Fruit fly (Drosophila melanogaster) whole organism, embryonic: ENCODE measurements around the gene CG31176.

Experiments
- ATbp ChIP-seq: fragments of 200-800 bp; sonication (Bioruptor generic); optimal IDR thresholded peaks from 2 replicates; lab custom pipeline; 2017; ENCODE audit warnings: missing biosample characterization, mild to moderate bottlenecking, missing genetic modification characterization, missing genetic modification reagents
- Ada2b ChIP-seq: fragments of 200-800 bp; sonication (Bioruptor generic); IDR thresholded peaks from 2 replicates; pipeline ENCODE4 v1.3.6; 2022; ENCODE audit warnings: missing biosample characterization, missing genetic modification characterization
- Antp ChIP-seq: fragments of 200-800 bp; sonication (Bioruptor generic); optimal IDR thresholded peaks from 3 replicates; lab custom pipeline; 2016; ENCODE audit warnings: missing biosample characterization, missing genetic modification characterization
- Blimp-1 ChIP-seq: fragments of 200-800 bp; sonication (Bioruptor generic); optimal IDR thresholded peaks from 3 replicates; lab custom pipeline; 2018; ENCODE audit warnings: missing biosample characterization, missing genetic modification characterization, mild to moderate bottlenecking, moderate library complexity, missing genetic modification reagents
- CG1024 ChIP-seq: fragments of 200-800 bp; sonication (Bioruptor generic); IDR thresholded peaks from 2 replicates; pipeline ENCODE4 v1.3.6; 2022; ENCODE audit warnings: missing biosample characterization, missing genetic modification characterization
- CG10321 ChIP-seq: fragments of 200-800 bp; sonication (Bioruptor generic); IDR thresholded peaks from 2 replicates; pipeline ENCODE4 v1.3.6; 2022; ENCODE audit warnings: missing biosample characterization, missing genetic modification characterization
- CG10959 ChIP-seq: fragments of 200-800 bp; sonication (Bioruptor generic); IDR thresholded peaks from 2 replicates; pipeline ENCODE4 v1.3.6; 2022; ENCODE audit warnings: missing biosample characterization, missing genetic modification characterization
- CG11723 ChIP-seq: fragments of 200-800 bp; sonication (Bioruptor generic); optimal IDR thresholded peaks from 2 replicates; lab custom pipeline; 2017; ENCODE audit warnings: missing biosample characterization, mild to moderate bottlenecking, missing genetic modification characterization
- CG13123 ChIP-seq: fragments of 200-800 bp; sonication (Bioruptor generic); optimal IDR thresholded peaks from 2 replicates; lab custom pipeline; 2016; ENCODE audit warnings: missing biosample characterization, missing genetic modification characterization
- CG13287 ChIP-seq: fragments of 200-800 bp; sonication (Bioruptor generic); IDR thresholded peaks from 2 replicates; pipeline ENCODE4 v1.3.6; 2022; ENCODE audit warnings: missing biosample characterization, missing genetic modification characterization; ENCODE audit not compliant: partially characterized antibody
- CG14667 ChIP-seq: fragments of 200-800 bp; sonication (Bioruptor generic); IDR thresholded peaks from 2 replicates; pipeline ENCODE4 v1.3.6; 2022; ENCODE audit warnings: missing biosample characterization, missing genetic modification characterization
- CG15011 ChIP-seq: fragments of 200-800 bp; sonication (Bioruptor generic); optimal IDR thresholded peaks from 3 replicates; lab custom pipeline; 2018; ENCODE audit warnings: missing biosample characterization, mild to moderate bottlenecking, missing genetic modification characterization
- CG15479 ChIP-seq: fragments of 200-800 bp; sonication (Bioruptor generic); optimal IDR thresholded peaks from 3 replicates; lab custom pipeline; 2019; ENCODE audit warnings: missing biosample characterization, mild to moderate bottlenecking, missing genetic modification characterization, moderate library complexity
- CG1832 ChIP-seq: fragments of 200-800 bp; sonication (Bioruptor generic); optimal IDR thresholded peaks from 2 replicates; lab custom pipeline; 2017; ENCODE audit warnings: missing biosample characterization, mild to moderate bottlenecking, missing genetic modification characterization, inconsistent platforms
- CG18619 ChIP-seq: fragments of 200-800 bp; sonication (Bioruptor generic); optimal IDR thresholded peaks from 3 replicates; lab custom pipeline; 2017; ENCODE audit warnings: missing biosample characterization, mild to moderate bottlenecking, missing genetic modification characterization
- CG31388 ChIP-seq: fragments of 200-800 bp; sonication (Bioruptor generic); optimal IDR thresholded peaks from 2 replicates; lab custom pipeline; 2016; ENCODE audit warnings: missing biosample characterization, missing genetic modification characterization
- CG31441 ChIP-seq: fragments of 200-800 bp; sonication (Bioruptor generic); IDR thresholded peaks from 2 replicates; pipeline ENCODE4 v1.3.6; 2022; ENCODE audit warnings: missing biosample characterization, missing genetic modification characterization
- CG33213 ChIP-seq: fragments of 200-800 bp; sonication (Bioruptor generic); optimal IDR thresholded peaks from 3 replicates; lab custom pipeline; 2016; ENCODE audit warnings: missing biosample characterization, missing genetic modification characterization
- CG3838 ChIP-seq: fragments of 200-800 bp; sonication (Bioruptor generic); optimal IDR thresholded peaks from 3 replicates; lab custom pipeline; 2016; ENCODE audit warnings: missing biosample characterization, missing genetic modification characterization
- CG6765 ChIP-seq: fragments of 200-800 bp; sonication (Bioruptor generic); optimal IDR thresholded peaks from 3 replicates; lab custom pipeline; 2017; ENCODE audit warnings: missing biosample characterization, mild to moderate bottlenecking, missing genetic modification characterization
- CG7556 ChIP-seq: fragments of 200-800 bp; sonication (Bioruptor generic); optimal IDR thresholded peaks from 2 replicates; lab custom pipeline; 2017; ENCODE audit warnings: missing biosample characterization, mild to moderate bottlenecking, missing genetic modification characterization
- CG8944 ChIP-seq: fragments of 200-800 bp; sonication (Bioruptor generic); optimal IDR thresholded peaks from 3 replicates; lab custom pipeline; 2016; ENCODE audit warnings: missing biosample characterization, missing genetic modification characterization
- Ets97D ChIP-seq: fragments of 200-800 bp; sonication (Bioruptor generic); optimal IDR thresholded peaks from 3 replicates; lab custom pipeline; 2016; ENCODE audit warnings: missing biosample characterization, missing genetic modification characterization
- HLHmδ ChIP-seq: fragments of 200-800 bp; sonication (Bioruptor generic); optimal IDR thresholded peaks from 2 replicates; lab custom pipeline; 2018; ENCODE audit warnings: missing biosample characterization, mild to moderate bottlenecking, missing genetic modification characterization, moderate library complexity
- Lpt ChIP-seq: fragments of >200 bp; optimal IDR thresholded peaks from 2 replicates; lab custom pipeline; 2018; ENCODE audit warnings: missing biosample characterization, missing genetic modification characterization
- MTF-1 ChIP-seq: fragments of 200-800 bp; sonication (Bioruptor generic); optimal IDR thresholded peaks from 2 replicates; lab custom pipeline; 2018; ENCODE audit warnings: missing biosample characterization, mild to moderate bottlenecking, missing genetic modification characterization, borderline replicate concordance
- Mad ChIP-seq: fragments of 200-800 bp; sonication (Bioruptor generic); optimal IDR thresholded peaks from 2 replicates; lab custom pipeline; 2016; ENCODE audit warnings: missing biosample characterization, missing genetic modification characterization
- Myb ChIP-seq: fragments of 200-800 bp; sonication (Bioruptor generic); optimal IDR thresholded peaks from 2 replicates; lab custom pipeline; 2016; ENCODE audit warnings: missing biosample characterization, missing genetic modification characterization
- Nf-YB ChIP-seq: fragments of 200-800 bp; sonication (Bioruptor generic); optimal IDR thresholded peaks from 3 replicates; lab custom pipeline; 2019; ENCODE audit warnings: missing biosample characterization, mild to moderate bottlenecking, missing genetic modification characterization, moderate library complexity
- Optix ChIP-seq: fragments of 200-800 bp; sonication (Bioruptor generic); IDR thresholded peaks from 3 replicates; pipeline ENCODE4 v1.3.6; 2022; ENCODE audit warnings: missing biosample characterization, missing genetic modification characterization
- Vsx1 ChIP-seq: fragments of 200-800 bp; sonication (Bioruptor generic); optimal IDR thresholded peaks from 2 replicates; lab custom pipeline; 2017; ENCODE audit warnings: missing biosample characterization, mild to moderate bottlenecking, missing genetic modification characterization, missing genetic modification reagents
- YL-1 ChIP-seq: fragments of 200-800 bp; sonication (Bioruptor generic); optimal IDR thresholded peaks from 3 replicates; lab custom pipeline; 2017; ENCODE audit warnings: missing biosample characterization, mild to moderate bottlenecking, missing genetic modification characterization
- abd-A ChIP-seq: fragments of 200-800 bp; sonication (Bioruptor generic); optimal IDR thresholded peaks from 3 replicates; lab custom pipeline; 2019; ENCODE audit warnings: missing biosample characterization, mild to moderate bottlenecking, missing genetic modification characterization, moderate library complexity
- amos ChIP-seq: fragments of 200-800 bp; sonication (Bioruptor generic); IDR thresholded peaks from 2 replicates; pipeline ENCODE4 v1.3.6; 2022; ENCODE audit warnings: missing biosample characterization, missing genetic modification characterization; ENCODE audit not compliant: partially characterized antibody
- bcd ChIP-seq: fragments of 200-800 bp; sonication (Bioruptor generic); optimal IDR thresholded peaks from 2 replicates; lab custom pipeline; 2017; ENCODE audit warnings: missing biosample characterization, mild to moderate bottlenecking, missing genetic modification characterization
- bsh ChIP-seq, 2 experiments: fragments of 200-800 bp; sonication (Bioruptor generic); optimal IDR thresholded peaks; 2 replicates each; lab custom pipeline; 2017 to 2018; ENCODE audit warnings: mild to moderate bottlenecking in 2 of 2, missing biosample characterization in 2 of 2, missing genetic modification characterization in 2 of 2, moderate library complexity in 1 of 2
- caup ChIP-seq: fragments of 200-800 bp; sonication (Bioruptor generic); optimal IDR thresholded peaks from 3 replicates; lab custom pipeline; 2017; ENCODE audit warnings: missing biosample characterization, mild to moderate bottlenecking, missing genetic modification characterization, moderate library complexity; ENCODE audit not compliant: severe bottlenecking
- gt ChIP-seq: fragments of 200-800 bp; sonication (Bioruptor generic); IDR thresholded peaks from 2 replicates; pipeline ENCODE4 v1.3.6; 2022; ENCODE audit warnings: missing biosample characterization, missing genetic modification characterization
- hkb ChIP-seq, 2 experiments: fragments of 200-800 bp in 1 of 2; fragments of >200 bp in 1 of 2; sonication (Bioruptor generic) in 1 of 2; IDR thresholded peaks in 1 of 2; optimal IDR thresholded peaks in 1 of 2; 2 replicates each; pipeline versions ENCODE4 v1.3.6 to Lab custom; 2017 to 2022; ENCODE audit warnings: missing biosample characterization in 1 of 2, missing genetic modification characterization in 1 of 2
- insv ChIP-seq, 2 experiments: fragments of 200-800 bp; sonication (Bioruptor generic); optimal IDR thresholded peaks; 3 replicates each; lab custom pipeline; 2016 to 2018; ENCODE audit warnings: missing biosample characterization in 2 of 2, missing genetic modification characterization in 2 of 2
- kay ChIP-seq: fragments of 200-800 bp; sonication (Bioruptor generic); optimal IDR thresholded peaks from 2 replicates; lab custom pipeline; 2016; ENCODE audit warnings: missing biosample characterization, missing genetic modification characterization
- pho ChIP-seq: fragments of 200-800 bp; sonication (Bioruptor generic); optimal IDR thresholded peaks from 2 replicates; lab custom pipeline; 2016; ENCODE audit warnings: missing biosample characterization, missing genetic modification characterization
- pita ChIP-seq: fragments of 200-800 bp; sonication (Bioruptor generic); optimal IDR thresholded peaks from 2 replicates; lab custom pipeline; 2017; ENCODE audit warnings: missing biosample characterization, mild to moderate bottlenecking, missing genetic modification characterization
- rib ChIP-seq: fragments of 200-800 bp; sonication (Bioruptor generic); IDR thresholded peaks from 2 replicates; pipeline ENCODE4 v1.3.6; 2022; ENCODE audit warnings: missing biosample characterization, missing genetic modification characterization
- seq ChIP-seq: fragments of 200-800 bp; sonication (Bioruptor generic); IDR thresholded peaks from 2 replicates; pipeline ENCODE4 v1.3.6; 2022; ENCODE audit warnings: missing biosample characterization, missing genetic modification characterization
- shn ChIP-seq: fragments of 200-800 bp; sonication (Bioruptor generic); optimal IDR thresholded peaks from 3 replicates; lab custom pipeline; 2016; ENCODE audit warnings: missing biosample characterization, missing genetic modification characterization
- slp2 ChIP-seq: fragments of 200-800 bp; sonication (Bioruptor generic); optimal IDR thresholded peaks from 2 replicates; lab custom pipeline; 2016; ENCODE audit warnings: missing biosample characterization, missing genetic modification characterization
- yki ChIP-seq: fragments of >200 bp; optimal IDR thresholded peaks from 3 replicates; lab custom pipeline; 2018
- zen ChIP-seq: fragments of 200-800 bp; sonication (Bioruptor generic); optimal IDR thresholded peaks from 3 replicates; lab custom pipeline; 2018; ENCODE audit warnings: missing biosample characterization, mild to moderate bottlenecking, missing genetic modification characterization, moderate library complexity

The CG31176 gene

dm6 chr3R:21651048-21651887 is 68.2 kb downstream of the CG31176 start (continued):
- TF ChIP-seq Antp (GFP tag; lab: Kevin White, UChicago), result no peak
- no peak for TF ChIP-seq CG1024 (GFP tag; lab: Robert Waterston, UW)
- no peak for TF ChIP-seq Nf-YB (GFP tag; lab: Kevin White, UChicago)
- TF ChIP-seq CG31441 (GFP tag; lab: Robert Waterston, UW), result peak; percentile 77
- TF ChIP-seq Lpt (GFP tag; lab: Kevin White, UChicago), result no peak
- peak; percentile 46 for TF ChIP-seq CG1832 (GFP tag; lab: Kevin White, UChicago)
- TF ChIP-seq YL-1 (GFP tag; lab: Kevin White, UChicago), result no peak
- TF ChIP-seq CG7556 (GFP tag; lab: Kevin White, UChicago), result peak; percentile 55
- no peak for TF ChIP-seq shn (GFP tag; lab: Kevin White, UChicago)
- no peak for TF ChIP-seq bcd (GFP tag; lab: Kevin White, UChicago)
- no peak for TF ChIP-seq CG6765 (GFP tag; lab: Kevin White, UChicago)
- TF ChIP-seq caup (GFP tag; lab: Kevin White, UChicago), result no peak
- no peak for TF ChIP-seq seq (GFP tag; lab: Robert Waterston, UW)
- TF ChIP-seq CG18619 (GFP tag; lab: Kevin White, UChicago), result peak; percentile 1
- TF ChIP-seq pita (GFP tag; lab: Kevin White, UChicago), result no peak
- TF ChIP-seq amos (GFP tag; lab: Robert Waterston, UW), result no peak
- TF ChIP-seq CG15479 (GFP tag; lab: Kevin White, UChicago), result no peak
- TF ChIP-seq CG3838, result no peak
- TF ChIP-seq insv (GFP tag; optimal IDR thresholded peaks at IDR 0.05; lab: Kevin White, UChicago), result no peak
- no peak for TF ChIP-seq kay (GFP tag; lab: Kevin White, UChicago)
- no peak for TF ChIP-seq CG13287 (GFP tag; lab: Robert Waterston, UW)
- TF ChIP-seq hkb (optimal IDR thresholded peaks at IDR 0.05; lab: Kevin White, UChicago), result no peak
- 0 out of 2 replicates have a peak, but pooled peaks have one; percentile 14 for TF ChIP-seq hkb (GFP tag; IDR thresholded peaks at IDR 0.05; lab: Robert Waterston, UW)
- TF ChIP-seq Vsx1, result no peak
- peak; percentile 46 to 81 for TF ChIP-seq bsh (GFP tag; optimal IDR thresholded peaks at IDR 0.05; lab: Kevin White, UChicago)
- TF ChIP-seq CG31388 (GFP tag; lab: Kevin White, UChicago), result no peak
- no peak for TF ChIP-seq abd-A (tag; lab: Kevin White, UChicago)
- TF ChIP-seq Ada2b (GFP tag; lab: Robert Waterston, UW), result no peak
- TF ChIP-seq ATbp, result peak; percentile 32
- no peak for TF ChIP-seq CG10959 (GFP tag; lab: Robert Waterston, UW)
- TF ChIP-seq CG13123, result no peak
- TF ChIP-seq rib (GFP tag; lab: Robert Waterston, UW), result no peak
- TF ChIP-seq pho (GFP tag; lab: Kevin White, UChicago), result no peak
- TF ChIP-seq CG15011 (GFP tag; lab: Kevin White, UChicago), result no peak
- TF ChIP-seq gt (GFP tag; lab: Robert Waterston, UW), result no peak
- no peak for TF ChIP-seq Mad (GFP tag; lab: Kevin White, UChicago)
- no peak for TF ChIP-seq slp2 (GFP tag; lab: Kevin White, UChicago)
- no peak for TF ChIP-seq CG8944
- no peak for TF ChIP-seq CG33213 (GFP tag; lab: Kevin White, UChicago)
- TF ChIP-seq Optix (GFP tag; lab: Robert Waterston, UW), result no peak
- TF ChIP-seq CG14667 (GFP tag; lab: Robert Waterston, UW), result no peak
- no peak for TF ChIP-seq CG11723 (GFP tag; lab: Kevin White, UChicago)
- TF ChIP-seq yki, result no peak
- no peak for TF ChIP-seq MTF-1
- TF ChIP-seq HLHmδ (GFP tag; lab: Kevin White, UChicago), result no peak
- peak; percentile 51 for TF ChIP-seq Blimp-1 (GFP tag; lab: Kevin White, UChicago)
- no peak for TF ChIP-seq Myb (GFP tag; lab: Kevin White, UChicago)
- no peak for TF ChIP-seq zen (tag; lab: Kevin White, UChicago)
- TF ChIP-seq CG10321, result peak; percentile 28; the same call in 1 of the 2 replicates
- no peak for TF ChIP-seq Ets97D
